Fruit fly (Drosophila melanogaster) whole organism, wandering third instar larva: ENCODE measurements around the gene CG43349.

Experiments used
- Abd-B ChIP-seq: fragments of >200 bp; optimal IDR thresholded peaks from 2 replicates; lab custom pipeline; 2017; ENCODE audit warnings: missing biosample characterization, missing genetic modification characterization
- CG32264 ChIP-seq: fragments of 200-800 bp; sonication (Bioruptor generic); optimal IDR thresholded peaks from 2 replicates; lab custom pipeline; 2016; ENCODE audit warnings: missing biosample characterization, missing genetic modification characterization
- Dfd ChIP-seq: fragments of >200 bp; optimal IDR thresholded peaks from 2 replicates; lab custom pipeline; 2017; ENCODE audit warnings: missing biosample characterization, missing genetic modification characterization
- Dif ChIP-seq: fragments of 200-275, 200-300 bp; sonication (Bioruptor generic); optimal IDR thresholded peaks from 2 replicates; lab custom pipeline; 2018; ENCODE audit warnings: missing biosample characterization, missing genetic modification characterization; ENCODE audit not compliant: partially characterized antibody
- GATAd ChIP-seq: sonication (Bioruptor generic); optimal IDR thresholded peaks from 2 replicates; lab custom pipeline; 2016; ENCODE audit warnings: missing biosample characterization, missing genetic modification characterization
- Hnf4 ChIP-seq: fragments of 200-800 bp; sonication (Bioruptor generic); optimal IDR thresholded peaks from 2 replicates; lab custom pipeline; 2016; ENCODE audit warnings: missing biosample characterization, mild to moderate bottlenecking, missing genetic modification characterization
- Hr78 ChIP-seq: fragments of >200 bp; optimal IDR thresholded peaks from 2 replicates; lab custom pipeline; 2017; ENCODE audit warnings: missing biosample characterization, missing genetic modification characterization
- Hr83 ChIP-seq: fragments of 200-300 bp; sonication (Bioruptor generic); optimal IDR thresholded peaks from 2 replicates; lab custom pipeline; 2016; ENCODE audit warnings: missing biosample characterization, mild to moderate bottlenecking, missing genetic modification characterization, moderate library complexity; ENCODE audit not compliant: poor library complexity, severe bottlenecking
- Jra ChIP-seq: sonication (Bioruptor generic); optimal IDR thresholded peaks from 2 replicates; lab custom pipeline; 2016; ENCODE audit warnings: missing biosample characterization, missing genetic modification characterization
- Mio ChIP-seq: sonication (Bioruptor generic); optimal IDR thresholded peaks from 2 replicates; lab custom pipeline; 2016; ENCODE audit warnings: missing biosample characterization, missing genetic modification characterization
- Myc ChIP-seq: fragments of >200 bp; optimal IDR thresholded peaks from 2 replicates; lab custom pipeline; 2017
- N ChIP-seq: fragments of >200 bp; optimal IDR thresholded peaks from 2 replicates; lab custom pipeline; 2018; ENCODE audit warnings: missing biosample characterization, missing external identifiers, missing genetic modification characterization
- OdsH ChIP-seq: fragments of 200-800 bp; sonication (Bioruptor generic); optimal IDR thresholded peaks from 2 replicates; lab custom pipeline; 2016; ENCODE audit warnings: missing biosample characterization, mild to moderate bottlenecking, missing genetic modification characterization
- Rel ChIP-seq, 2 experiments: fragments of 200-800 bp; sonication (Bioruptor generic) in 1 of 2; optimal IDR thresholded peaks; 2 replicates in 1 of 2; 3 replicates in 1 of 2; lab custom pipeline; 2016 to 2019; ENCODE audit warnings: mild to moderate bottlenecking in 2 of 2, missing biosample characterization in 2 of 2, missing genetic modification characterization in 2 of 2, moderate library complexity in 1 of 2
- Sp1 ChIP-seq: fragments of 200-800 bp; sonication (Bioruptor generic); optimal IDR thresholded peaks from 3 replicates; lab custom pipeline; 2019; ENCODE audit warnings: missing biosample characterization, mild to moderate bottlenecking, missing genetic modification characterization, moderate library complexity
- Vsx2 ChIP-seq: fragments of 200-300, 225-300 bp; sonication (Bioruptor generic); optimal IDR thresholded peaks from 2 replicates; lab custom pipeline; 2018; ENCODE audit warnings: missing biosample characterization, missing genetic modification characterization; ENCODE audit not compliant: partially characterized antibody
- brk ChIP-seq: fragments of 200-800 bp; sonication (Bioruptor generic); optimal IDR thresholded peaks from 2 replicates; lab custom pipeline; 2016; ENCODE audit warnings: missing biosample characterization, mild to moderate bottlenecking, missing genetic modification characterization
- dl ChIP-seq, 2 experiments: fragments of 175-275, 200-275 bp in 1 of 2; fragments of 200-275 bp in 1 of 2; sonication (Bioruptor generic); optimal IDR thresholded peaks; lab custom pipeline; 2018; ENCODE audit warnings: mild to moderate bottlenecking in 2 of 2, missing biosample characterization in 2 of 2, missing genetic modification characterization in 2 of 2, moderate library complexity in 2 of 2; ENCODE audit not compliant: partially characterized antibody in 2 of 2, insufficient read depth in 1 of 2
- dmrt93B ChIP-seq: fragments of 200-800 bp; sonication (Bioruptor generic); optimal IDR thresholded peaks from 2 replicates; lab custom pipeline; 2018; ENCODE audit warnings: missing biosample characterization, mild to moderate bottlenecking, missing genetic modification characterization
- ey ChIP-seq: fragments of 200-800 bp; sonication (Bioruptor generic); optimal IDR thresholded peaks from 2 replicates; lab custom pipeline; 2016; ENCODE audit warnings: missing biosample characterization, missing genetic modification characterization
- foxo ChIP-seq, 2 experiments: fragments of 200-800 bp; sonication (Bioruptor generic); optimal IDR thresholded peaks; 2 replicates in 1 of 2; 3 replicates in 1 of 2; lab custom pipeline; 2016 to 2017; ENCODE audit warnings: missing biosample characterization in 2 of 2, missing genetic modification characterization in 2 of 2
- fru ChIP-seq: fragments of 200-800 bp; sonication (Bioruptor generic); optimal IDR thresholded peaks from 3 replicates; lab custom pipeline; 2016; ENCODE audit warnings: missing biosample characterization, mild to moderate bottlenecking, missing genetic modification characterization
- h ChIP-seq: fragments of 200-800 bp; sonication (Bioruptor generic); optimal IDR thresholded peaks from 3 replicates; lab custom pipeline; 2016; ENCODE audit warnings: missing biosample characterization, mild to moderate bottlenecking, missing genetic modification characterization
- jim ChIP-seq: fragments of 175-275, 200-325 bp; sonication (Bioruptor generic); optimal IDR thresholded peaks from 2 replicates; lab custom pipeline; 2016; ENCODE audit warnings: missing biosample characterization, mild to moderate bottlenecking, missing genetic modification characterization
- lola ChIP-seq: fragments of >200 bp; optimal IDR thresholded peaks from 2 replicates; lab custom pipeline; 2017; ENCODE audit warnings: missing biosample characterization, missing genetic modification characterization
- pan ChIP-seq: fragments of >200 bp; optimal IDR thresholded peaks from 2 replicates; lab custom pipeline; 2017
- psq ChIP-seq: fragments of 200-800 bp; sonication (Bioruptor generic); optimal IDR thresholded peaks from 3 replicates; lab custom pipeline; 2017; ENCODE audit warnings: missing biosample characterization, mild to moderate bottlenecking, missing genetic modification characterization, moderate library complexity
- sage ChIP-seq: fragments of 200-800 bp; sonication (Bioruptor generic); optimal IDR thresholded peaks from 2 replicates; lab custom pipeline; 2016; ENCODE audit warnings: missing biosample characterization, mild to moderate bottlenecking, missing genetic modification characterization
- sv ChIP-seq: fragments of 200-800 bp; sonication (Bioruptor generic); optimal IDR thresholded peaks from 3 replicates; lab custom pipeline; 2016; ENCODE audit warnings: missing biosample characterization, missing genetic modification characterization
- tai ChIP-seq: sonication (Bioruptor generic); optimal IDR thresholded peaks from 2 replicates; lab custom pipeline; 2016; ENCODE audit warnings: missing biosample characterization, missing genetic modification characterization
- woc ChIP-seq: sonication (Bioruptor generic); optimal IDR thresholded peaks from 2 replicates; lab custom pipeline; 2016; ENCODE audit warnings: missing biosample characterization, mild to moderate bottlenecking, missing genetic modification characterization

CG43349 gene

dm6 chr2L:1199166-1199565 is 839 bp upstream of the CG43349 start, which contains the start of the genes CG5139 and CG43348:
Gene CG5139 (minus strand): TSS chr2L:1199266.
Gene CG43348 (plus strand): TSS chr2L:1199412.
- TF ChIP-seq Hnf4 (GFP tag; lab: Kevin White, UChicago): no peak
- TF ChIP-seq Mio: no peak
- no peak for TF ChIP-seq GATAd (GFP tag; lab: Kevin White, UChicago)
- no peak for TF ChIP-seq Hr83 (GFP tag; lab: Kevin White, UChicago)
- TF ChIP-seq Vsx2 (GFP tag; lab: Kevin White, UChicago): no peak
- no peak for TF ChIP-seq Dif (GFP tag; lab: Kevin White, UChicago)
- TF ChIP-seq lola (GFP tag; lab: Kevin White, UChicago): no peak
- no peak for TF ChIP-seq OdsH (GFP tag; lab: Kevin White, UChicago)
- TF ChIP-seq dmrt93B (GFP tag; lab: Kevin White, UChicago): no peak

- TF ChIP-seq dl (GFP tag; optimal IDR thresholded peaks at IDR 0.05; lab: Kevin White, UChicago; ENCODE audit: insufficient read depth in 1 of 2, partially characterized antibody in 2 of 2) (no peak), Rel (GFP tag; optimal IDR thresholded peaks at IDR 0.05; lab: Kevin White, UChicago) (no peak), Rel (tag; optimal IDR thresholded peaks at IDR 0.05; lab: Kevin White, UChicago) (peak; percentile 89), Hr83 (GFP tag; lab: Kevin White, UChicago) (no peak), fru (GFP tag; lab: Kevin White, UChicago) (peak; percentile 27), foxo (GFP tag; optimal IDR thresholded peaks at IDR 0.05; lab: Kevin White, UChicago) (no peak), Myc (lab: Kevin White, UChicago) (no peak), Hr78 (GFP tag; lab: Kevin White, UChicago) (no peak)
Measured at dm6 chr2L:1201396-1201837, 1.4 kb downstream of the CG43349 start.

dm6 chr2L:1202445-1202844 is 2.4 kb downstream of the CG43349 start:
- TF ChIP-seq CG32264 (GFP tag; lab: Kevin White, UChicago) (no peak), Rel (GFP tag; optimal IDR thresholded peaks at IDR 0.05; lab: Kevin White, UChicago) (no peak), Rel (tag; optimal IDR thresholded peaks at IDR 0.05; lab: Kevin White, UChicago) (no peak), Abd-B (GFP tag; lab: Kevin White, UChicago) (no peak), dmrt93B (GFP tag; lab: Kevin White, UChicago) (no peak), Sp1 (GFP tag; lab: Kevin White, UChicago) (no peak), Myc (lab: Kevin White, UChicago) (no peak), sv (GFP tag; lab: Kevin White, UChicago) (no peak), foxo (GFP tag; optimal IDR thresholded peaks at IDR 0.05; lab: Kevin White, UChicago) (no peak), fru (GFP tag; lab: Kevin White, UChicago) (no peak), Dfd (GFP tag; lab: Kevin White, UChicago) (no peak), Hr78 (GFP tag; lab: Kevin White, UChicago) (no peak), sage (no peak), psq (GFP tag; lab: Kevin White, UChicago) (no peak), Hnf4 (GFP tag; lab: Kevin White, UChicago) (no peak)

- TF ChIP-seq dl (GFP tag; optimal IDR thresholded peaks at IDR 0.05; lab: Kevin White, UChicago; ENCODE audit: insufficient read depth in 1 of 2, partially characterized antibody in 2 of 2) (no peak), OdsH (GFP tag; lab: Kevin White, UChicago) (no peak), Jra (GFP tag; lab: Kevin White, UChicago) (no peak), brk (GFP tag; lab: Kevin White, UChicago) (no peak), ey (GFP tag; lab: Kevin White, UChicago) (no peak), N (GFP tag; lab: Kevin White, UChicago) (no peak), tai (GFP tag; lab: Kevin White, UChicago) (no peak), CG32264 (GFP tag; lab: Kevin White, UChicago) (no peak), lola (GFP tag; lab: Kevin White, UChicago) (no peak), pan (no peak), Dif (GFP tag; lab: Kevin White, UChicago) (no peak), Abd-B (GFP tag; lab: Kevin White, UChicago) (no peak), Rel (GFP tag; optimal IDR thresholded peaks at IDR 0.05; lab: Kevin White, UChicago) (no peak), Rel (tag; optimal IDR thresholded peaks at IDR 0.05; lab: Kevin White, UChicago) (no peak), sv (GFP tag; lab: Kevin White, UChicago) (no peak), h (GFP tag; lab: Kevin White, UChicago) (no peak), woc (GFP tag; lab: Kevin White, UChicago) (no peak), jim (GFP tag; lab: Kevin White, UChicago) (no peak), fru (GFP tag; lab: Kevin White, UChicago) (no peak)
Measured at dm6 chr2L:1203915-1204314, 3.9 kb downstream of the CG43349 start, which contains the start of gene CG14342. Gene CG14342 (plus strand): TSS chr2L:1204215.
